Worm (Caenorhabditis elegans) whole organism, late embryonic: ENCODE measurements around the gene C15H9.4.

Source experiments
- T23F11.4 ChIP-seq: fragments of 200-800 bp; sonication (Bioruptor generic); optimal IDR thresholded peaks from 2 replicates; lab custom pipeline; 2018; ENCODE audit warnings: mild to moderate bottlenecking, missing genetic modification characterization, missing compliant biosample characterization
- Y22D7AL.16 ChIP-seq: sonication (generic microtip); optimal IDR thresholded peaks from 2 replicates; lab custom pipeline; 2016; ENCODE audit warnings: missing genetic modification characterization, missing compliant biosample characterization
- ahr-1 ChIP-seq: sonication (generic microtip); optimal IDR thresholded peaks from 2 replicates; lab custom pipeline; 2016; ENCODE audit warnings: missing genetic modification characterization, missing compliant biosample characterization
- ceh-14 ChIP-seq: sonication (generic microtip); optimal IDR thresholded peaks from 2 replicates; lab custom pipeline; 2016; ENCODE audit warnings: missing genotype, missing genetic modification characterization, missing compliant biosample characterization
- ceh-24 ChIP-seq: sonication (generic microtip); optimal IDR thresholded peaks from 2 replicates; lab custom pipeline; 2016; ENCODE audit warnings: mild to moderate bottlenecking, missing genetic modification characterization, missing compliant biosample characterization
- ceh-30 ChIP-seq: fragments of 150-350 bp; optimal IDR thresholded peaks from 2 replicates; lab custom pipeline; 2014; ENCODE audit warnings: missing biosample characterization, missing genetic modification characterization
- ceh-34 ChIP-seq: sonication (generic microtip); optimal IDR thresholded peaks from 2 replicates; lab custom pipeline; 2016; ENCODE audit warnings: mild to moderate bottlenecking, missing genetic modification characterization, missing compliant biosample characterization
- ceh-45 ChIP-seq: fragments of 200-800 bp; sonication (Bioruptor generic); IDR thresholded peaks from 2 replicates; pipeline ENCODE4 v1.3.6; 2022; ENCODE audit warnings: missing genetic modification reagents, missing genetic modification characterization, missing compliant biosample characterization
- dmd-4 ChIP-seq: sonication (generic microtip); optimal IDR thresholded peaks from 2 replicates; lab custom pipeline; 2016; ENCODE audit warnings: borderline replicate concordance, missing genetic modification characterization, missing compliant biosample characterization
- ets-4 ChIP-seq: sonication (generic microtip); optimal IDR thresholded peaks from 2 replicates; lab custom pipeline; 2016; ENCODE audit warnings: missing genetic modification characterization, missing compliant biosample characterization
- fax-1 ChIP-seq: sonication (generic microtip); optimal IDR thresholded peaks from 2 replicates; lab custom pipeline; 2016; ENCODE audit warnings: missing genotype, missing genetic modification characterization, missing compliant biosample characterization
- hlh-30 ChIP-seq: sonication (generic microtip); optimal IDR thresholded peaks from 2 replicates; lab custom pipeline; 2017; ENCODE audit warnings: antibody characterized with exemption, missing genetic modification characterization, missing compliant biosample characterization; ENCODE audit not compliant: insufficient read depth
- hlh-8 ChIP-seq: sonication (generic microtip); optimal IDR thresholded peaks from 2 replicates; lab custom pipeline; 2016; ENCODE audit warnings: missing genotype, missing genetic modification characterization, missing compliant biosample characterization
- lim-6 ChIP-seq: sonication (generic microtip); optimal IDR thresholded peaks from 2 replicates; lab custom pipeline; 2016; ENCODE audit warnings: missing genetic modification characterization, missing compliant biosample characterization
- madf-2 ChIP-seq: sonication (generic microtip); optimal IDR thresholded peaks from 2 replicates; lab custom pipeline; 2017; ENCODE audit warnings: missing genetic modification characterization, missing compliant biosample characterization
- nfya-1 ChIP-seq: sonication (generic microtip); optimal IDR thresholded peaks from 2 replicates; lab custom pipeline; 2017; ENCODE audit warnings: missing genetic modification characterization, mild to moderate bottlenecking, missing compliant biosample characterization, antibody characterized with exemption, moderate library complexity
- npax-4 ChIP-seq: sonication (generic microtip); optimal IDR thresholded peaks from 2 replicates; lab custom pipeline; 2016; ENCODE audit warnings: missing genetic modification characterization, missing compliant biosample characterization
- pat-9 ChIP-seq: fragments of 200-800 bp; sonication (Bioruptor generic); optimal IDR thresholded peaks from 2 replicates; lab custom pipeline; 2018; ENCODE audit warnings: mild to moderate bottlenecking, missing genetic modification characterization, moderate library complexity, missing compliant biosample characterization
- pax-1 ChIP-seq: fragments of 150-350 bp; optimal IDR thresholded peaks from 2 replicates; lab custom pipeline; 2014; ENCODE audit warnings: missing biosample characterization, missing genetic modification characterization
- sox-2 ChIP-seq: fragments of 200-800 bp; sonication (Bioruptor generic); IDR thresholded peaks from 2 replicates; pipeline ENCODE4 v1.3.6; 2022; ENCODE audit warnings: missing genetic modification reagents, missing genetic modification characterization, missing compliant biosample characterization
- sox-4 ChIP-seq: sonication (generic microtip); optimal IDR thresholded peaks from 2 replicates; lab custom pipeline; 2017; ENCODE audit warnings: mild to moderate bottlenecking, missing genetic modification characterization, inconsistent platforms, missing compliant biosample characterization
- tbx-2 ChIP-seq: sonication (generic microtip); optimal IDR thresholded peaks from 2 replicates; lab custom pipeline; 2016; ENCODE audit warnings: missing genetic modification characterization, missing compliant biosample characterization
- ttx-3 ChIP-seq: sonication (generic microtip); optimal IDR thresholded peaks from 2 replicates; lab custom pipeline; 2016; ENCODE audit warnings: missing genetic modification reagents, missing genetic modification characterization, missing compliant biosample characterization
- unc-3 ChIP-seq, 2 experiments: fragments of 200-800 bp in 1 of 2; sonication (Bioruptor generic) in 1 of 2; sonication (generic microtip) in 1 of 2; conservative IDR thresholded peaks in 1 of 2; optimal IDR thresholded peaks in 1 of 2; 2 replicates each; pipeline versions ENCODE4 v1.3.6 to Lab custom; 2016 to 2022; ENCODE audit warnings: missing compliant biosample characterization in 2 of 2, missing genetic modification characterization in 2 of 2, missing genetic modification reagents in 1 of 2
- unc-42 ChIP-seq: sonication (generic microtip); optimal IDR thresholded peaks from 2 replicates; lab custom pipeline; 2016; ENCODE audit warnings: missing genotype, missing genetic modification characterization, missing compliant biosample characterization
- unc-55 ChIP-seq: sonication (generic microtip); optimal IDR thresholded peaks from 2 replicates; lab custom pipeline; 2017; ENCODE audit warnings: missing biosample characterization, missing genetic modification reagents, missing genetic modification characterization
- unc-86 ChIP-seq: sonication (generic microtip); optimal IDR thresholded peaks from 2 replicates; lab custom pipeline; 2016; ENCODE audit warnings: missing genetic modification characterization, missing compliant biosample characterization
- zip-5 ChIP-seq: sonication (generic microtip); optimal IDR thresholded peaks from 2 replicates; lab custom pipeline; 2016; ENCODE audit warnings: missing genetic modification characterization, missing compliant biosample characterization
- ztf-16 ChIP-seq: sonication (generic microtip); optimal IDR thresholded peaks from 2 replicates; lab custom pipeline; 2017; ENCODE audit warnings: missing genetic modification characterization, missing compliant biosample characterization

Gene C15H9.4

DNA sequence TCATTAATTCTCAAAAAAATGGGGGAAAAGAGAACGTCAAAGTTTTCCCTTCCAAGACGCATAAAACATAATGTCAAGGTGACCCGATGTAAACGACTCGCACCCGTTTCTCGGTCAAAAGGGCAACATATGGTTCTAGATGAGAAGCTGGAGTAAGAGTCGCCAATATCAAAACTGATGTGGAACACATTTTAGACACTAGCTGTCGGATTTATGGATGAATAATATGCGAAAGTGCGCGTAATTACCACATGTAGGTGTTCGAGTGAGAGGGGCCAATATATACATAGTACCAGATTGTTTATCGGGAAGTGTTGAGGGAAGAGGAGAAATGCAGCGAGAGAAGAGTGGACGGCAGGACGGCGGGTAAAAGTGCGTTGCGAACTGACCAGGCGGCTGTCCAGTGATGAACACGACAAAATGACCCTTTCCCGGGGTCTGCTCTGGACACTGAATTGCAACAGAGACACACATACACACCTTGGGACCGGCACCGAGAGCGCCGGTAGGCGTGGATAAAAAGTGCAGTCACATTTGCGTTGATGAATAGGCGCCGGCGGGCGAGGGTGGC, 53.6 kb downstream of the C15H9.4 start (continued):
- no peak for TF ChIP-seq unc-3 (GFP tag; conservative IDR thresholded peaks at IDR 0.05; lab: Robert Waterston, UW)
- TF ChIP-seq unc-3 (tag; optimal IDR thresholded peaks at IDR 0.05; lab: Kevin White, UChicago), result no peak
- peak; percentile 47 for TF ChIP-seq tbx-2 (tag; lab: Kevin White, UChicago)
- no peak for TF ChIP-seq Y22D7AL.16
- TF ChIP-seq sox-2 (GFP tag; lab: Robert Waterston, UW), result no peak
- TF ChIP-seq ceh-45 (GFP tag; lab: Robert Waterston, UW), result no peak
- no peak for TF ChIP-seq pat-9 (tag; lab: Kevin White, UChicago)
- TF ChIP-seq nfya-1 (tag; lab: Kevin White, UChicago), result peak; percentile 15
- no peak for TF ChIP-seq ceh-14 (tag; lab: Kevin White, UChicago)
- no peak for TF ChIP-seq ztf-16 (tag; lab: Kevin White, UChicago)
- TF ChIP-seq npax-4 (tag; lab: Kevin White, UChicago), result no peak
- no peak for TF ChIP-seq ceh-34 (tag; lab: Kevin White, UChicago)
- TF ChIP-seq unc-86 (tag; lab: Kevin White, UChicago), result no peak
- TF ChIP-seq T23F11.4 (GFP tag; lab: Kevin White, UChicago), result no peak
- TF ChIP-seq pax-1 (tag; lab: Kevin White, UChicago), result no peak
- TF ChIP-seq hlh-30 (tag; lab: Kevin White, UChicago), result no peak
- TF ChIP-seq fax-1 (tag; lab: Kevin White, UChicago), result no peak
- peak; percentile 37 for TF ChIP-seq unc-55 (GFP tag; lab: Kevin White, UChicago)
- TF ChIP-seq ceh-24, result no peak
- TF ChIP-seq ets-4 (tag; lab: Kevin White, UChicago), result no peak
- no peak for TF ChIP-seq ahr-1 (tag; lab: Kevin White, UChicago)
- TF ChIP-seq ttx-3 (tag; lab: Kevin White, UChicago), result no peak
- TF ChIP-seq dmd-4 (tag; lab: Kevin White, UChicago), result no peak
- TF ChIP-seq zip-5 (tag; lab: Kevin White, UChicago), result no peak

DNA sequence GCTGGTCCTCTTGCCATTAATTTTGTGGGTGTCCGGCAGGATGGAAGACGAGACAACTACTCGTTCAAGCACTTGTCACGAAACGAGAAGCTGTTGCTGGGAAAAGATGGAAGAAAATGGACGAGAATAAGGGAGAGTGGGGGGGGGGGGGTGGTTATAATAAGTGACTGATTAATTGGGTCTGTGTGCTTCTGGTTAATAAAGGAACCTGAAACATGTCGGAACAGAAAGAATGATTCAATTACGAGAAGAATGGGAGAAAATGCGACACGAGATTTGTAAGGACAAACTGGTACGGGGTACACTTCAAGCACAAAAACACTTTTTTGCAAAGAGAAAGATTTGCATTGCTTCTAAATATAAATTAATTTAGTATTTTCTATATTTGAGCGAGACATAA, 58.0 kb downstream of the C15H9.4 start:
- TF ChIP-seq ceh-30 (tag; lab: Kevin White, UChicago) (no peak), lim-6 (tag; lab: Kevin White, UChicago) (no peak), unc-42 (peak; percentile 83), ceh-34 (tag; lab: Kevin White, UChicago) (no peak), hlh-8 (no peak), sox-4 (tag; lab: Kevin White, UChicago) (no peak), madf-2 (no peak)
